Fruit fly (Drosophila melanogaster): Measurements from ENCODE around the gene Top2.

Gene Top2

DNA sequence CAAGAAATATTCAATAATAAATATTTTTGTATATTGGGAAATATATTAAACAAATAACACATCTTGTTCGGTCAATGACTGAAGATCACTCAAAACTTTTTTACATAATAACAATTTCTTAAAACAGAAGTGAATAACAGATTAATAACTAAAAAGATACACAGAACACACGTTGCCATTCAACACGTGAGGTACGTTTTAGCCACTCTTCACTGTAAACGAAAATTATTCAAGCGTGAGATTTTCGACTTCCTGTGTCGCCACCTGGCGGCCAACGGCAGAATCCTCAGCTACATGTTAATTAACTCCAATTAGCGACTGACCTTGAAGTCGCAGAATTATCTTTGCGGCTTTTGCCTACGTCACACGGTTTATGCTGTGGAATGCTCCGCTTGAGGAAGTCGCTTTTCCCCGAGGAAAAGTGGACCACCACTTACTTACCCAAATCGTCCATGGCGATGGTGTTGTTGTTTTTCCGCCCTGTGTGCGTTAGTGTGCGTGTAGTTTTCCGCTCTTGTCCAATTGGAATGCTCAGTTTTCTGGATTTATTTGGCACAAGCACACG is 27.4 kb downstream of the Top2 start:
- TF ChIP-seq h (optimal IDR thresholded peaks at IDR 0.05) = no peak
- no peak for TF ChIP-seq ttk (optimal IDR thresholded peaks at IDR 0.05)
- no peak for TF ChIP-seq psq (optimal IDR thresholded peaks at IDR 0.05)
- TF ChIP-seq insv (optimal IDR thresholded peaks at IDR 0.05) = no peak

- TF ChIP-seq insv (optimal IDR thresholded peaks at IDR 0.05) (no peak), ttk (optimal IDR thresholded peaks at IDR 0.05) (no peak), Sin3A (optimal IDR thresholded peaks at IDR 0.05) (no peak), psq (optimal IDR thresholded peaks at IDR 0.05) (no peak), Myc (optimal IDR thresholded peaks at IDR 0.05) (no peak), h (optimal IDR thresholded peaks at IDR 0.05) (no peak)
Measured at dm6 chr2L:19425105-19425504, 28.2 kb downstream of the Top2 start.

dm6 chr2L:19424307-19424902 is 28.9 kb downstream of the Top2 start:
- TF ChIP-seq Sin3A (optimal IDR thresholded peaks at IDR 0.05) (no peak), h (optimal IDR thresholded peaks at IDR 0.05) (no peak), insv (optimal IDR thresholded peaks at IDR 0.05) (no peak), Myc (optimal IDR thresholded peaks at IDR 0.05) (no peak), psq (optimal IDR thresholded peaks at IDR 0.05) (no peak), ttk (optimal IDR thresholded peaks at IDR 0.05) (no peak)

- TF ChIP-seq insv (optimal IDR thresholded peaks at IDR 0.05) = no peak
- TF ChIP-seq h (optimal IDR thresholded peaks at IDR 0.05) = no peak
- TF ChIP-seq ttk (optimal IDR thresholded peaks at IDR 0.05) = no peak
Measured at dm6 chr2L:19423467-19424122, 29.7 kb downstream of the Top2 start, which contains the start of the genes Alp12 and CG13085. Gene Alp12 (plus strand): TSS chr2L:19424050. Gene CG13085 (plus strand): TSS chr2L:19424050.

- TF ChIP-seq psq (optimal IDR thresholded peaks at IDR 0.05) = no peak
- no peak for TF ChIP-seq Myc (optimal IDR thresholded peaks at IDR 0.05)
- TF ChIP-seq ttk (optimal IDR thresholded peaks at IDR 0.05) = no peak
- TF ChIP-seq Sin3A (optimal IDR thresholded peaks at IDR 0.05) = no peak
- no peak for TF ChIP-seq insv (optimal IDR thresholded peaks at IDR 0.05)
- TF ChIP-seq h (optimal IDR thresholded peaks at IDR 0.05) = no peak
Measured at dm6 chr2L:19422642-19423041, 30.6 kb downstream of the Top2 start.

dm6 chr2L:19421573-19421972 is 31.7 kb downstream of the Top2 start:
- TF ChIP-seq ttk (optimal IDR thresholded peaks at IDR 0.05) = no peak
- no peak for TF ChIP-seq Myc (optimal IDR thresholded peaks at IDR 0.05)
- no peak for TF ChIP-seq h (optimal IDR thresholded peaks at IDR 0.05)
- TF ChIP-seq insv (optimal IDR thresholded peaks at IDR 0.05) = no peak
- no peak for TF ChIP-seq Sin3A (optimal IDR thresholded peaks at IDR 0.05)
- no peak for TF ChIP-seq psq (optimal IDR thresholded peaks at IDR 0.05)

DNA sequence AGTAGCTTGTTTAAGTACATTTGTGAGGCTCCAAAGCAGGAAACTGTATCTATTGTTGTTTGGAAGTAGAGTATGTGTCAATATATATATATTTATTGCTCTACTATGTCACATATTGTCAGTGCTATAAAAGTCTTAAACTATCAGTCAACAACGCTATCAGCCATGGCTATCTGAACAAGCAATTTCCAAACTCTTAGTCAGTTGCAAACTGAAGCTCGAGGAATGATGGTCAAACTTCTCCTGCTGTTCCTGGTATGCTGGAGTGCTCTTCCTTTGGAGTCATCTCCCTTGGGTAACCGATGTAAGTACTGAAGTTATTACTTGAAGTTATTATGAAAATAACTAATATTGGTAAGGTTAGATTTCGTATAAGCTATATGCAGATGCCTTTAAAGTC is 34.4 kb downstream of the Top2 start, which contains the start of gene lectin-37Db:
Gene lectin-37Db (plus strand): TSS at position 204 of the 400 bp plus-strand sequence.
- TF ChIP-seq psq (optimal IDR thresholded peaks at IDR 0.05) (no peak), Sin3A (optimal IDR thresholded peaks at IDR 0.05) (no peak), insv (optimal IDR thresholded peaks at IDR 0.05) (no peak), h (optimal IDR thresholded peaks at IDR 0.05) (no peak), ttk (optimal IDR thresholded peaks at IDR 0.05) (no peak), Myc (optimal IDR thresholded peaks at IDR 0.05) (no peak)

dm6 chr2L:19418017-19418416 is 35.3 kb downstream of the Top2 start, which contains the start of gene lectin-37Da:
Gene lectin-37Da (plus strand): TSS chr2L:19418317.
- TF ChIP-seq ttk (optimal IDR thresholded peaks at IDR 0.05) (no peak), Sin3A (optimal IDR thresholded peaks at IDR 0.05) (no peak), insv (optimal IDR thresholded peaks at IDR 0.05) (no peak), psq (optimal IDR thresholded peaks at IDR 0.05) (no peak), h (optimal IDR thresholded peaks at IDR 0.05) (no peak), Myc (optimal IDR thresholded peaks at IDR 0.05) (no peak)

dm6 chr2L:19416602-19417497 is 36.4 kb downstream of the Top2 start, which contains the start of gene Lectin-galC1:
Gene Lectin-galC1 (plus strand): TSS chr2L:19417447.
- TF ChIP-seq Sin3A (optimal IDR thresholded peaks at IDR 0.05) (no peak), ttk (optimal IDR thresholded peaks at IDR 0.05) (no peak), psq (optimal IDR thresholded peaks at IDR 0.05) (no peak), h (optimal IDR thresholded peaks at IDR 0.05) (no peak), insv (optimal IDR thresholded peaks at IDR 0.05) (no peak), Myc (optimal IDR thresholded peaks at IDR 0.05) (no peak)

dm6 chr2L:19415859-19416258 is 37.4 kb downstream of the Top2 start:
- TF ChIP-seq ttk (optimal IDR thresholded peaks at IDR 0.05) (no peak), Sin3A (optimal IDR thresholded peaks at IDR 0.05) (no peak), Myc (optimal IDR thresholded peaks at IDR 0.05) (no peak), psq (optimal IDR thresholded peaks at IDR 0.05) (no peak), h (optimal IDR thresholded peaks at IDR 0.05) (no peak), insv (optimal IDR thresholded peaks at IDR 0.05) (no peak)

DNA sequence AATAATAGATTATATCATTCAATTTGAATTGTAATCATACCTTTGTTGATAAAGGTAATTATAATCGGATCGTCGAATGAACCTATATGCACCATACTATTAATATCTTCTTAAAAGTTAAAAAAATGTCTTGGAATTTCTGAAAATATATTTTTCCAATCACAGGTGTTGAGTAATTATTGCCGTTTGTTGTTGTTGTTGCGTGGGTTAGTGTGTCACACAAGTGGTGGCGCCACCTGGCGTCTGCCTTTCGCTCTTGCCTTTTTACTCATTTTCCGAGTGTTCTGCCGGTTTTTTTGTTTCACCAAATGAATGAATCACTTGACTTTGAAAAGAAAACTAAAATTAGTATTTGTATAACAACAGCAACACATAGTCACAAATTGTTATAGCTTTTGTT is 38.2 kb downstream of the Top2 start:
- TF ChIP-seq h (optimal IDR thresholded peaks at IDR 0.05) (no peak), ttk (optimal IDR thresholded peaks at IDR 0.05) (no peak), Myc (optimal IDR thresholded peaks at IDR 0.05) (no peak)
